Fruit fly (Drosophila melanogaster) whole organism, embryonic: ENCODE measurements around the gene Nagk.
A peak's percentile ranks its signal among the peaks of the same experiment; 100 is the strongest.

Source experiments
- CG10321 ChIP-seq: fragments of 200-800 bp; sonication (Bioruptor generic); IDR thresholded peaks from 2 replicates; pipeline ENCODE4 v1.3.6; 2022; ENCODE audit warnings: missing biosample characterization, missing genetic modification characterization
- CG10543 ChIP-seq: fragments of 200-800 bp; sonication (Bioruptor generic); optimal IDR thresholded peaks from 3 replicates; lab custom pipeline; 2017; ENCODE audit warnings: missing biosample characterization, mild to moderate bottlenecking, missing genetic modification characterization, moderate library complexity
- CG11560 ChIP-seq: fragments of 200-800 bp; sonication (Bioruptor generic); IDR thresholded peaks from 3 replicates; pipeline ENCODE4 v1.3.6; 2022; ENCODE audit warnings: missing biosample characterization, missing genetic modification characterization
- CG12391 ChIP-seq: fragments of 200-800 bp; sonication (Bioruptor generic); optimal IDR thresholded peaks from 3 replicates; lab custom pipeline; 2018; ENCODE audit warnings: missing biosample characterization, mild to moderate bottlenecking, missing genetic modification characterization, moderate library complexity
- CG13287 ChIP-seq: fragments of 200-800 bp; sonication (Bioruptor generic); IDR thresholded peaks from 2 replicates; pipeline ENCODE4 v1.3.6; 2022; ENCODE audit warnings: missing biosample characterization, missing genetic modification characterization; ENCODE audit not compliant: partially characterized antibody
- CG15514 ChIP-seq: fragments of 200-800 bp; sonication (Bioruptor generic); optimal IDR thresholded peaks from 3 replicates; lab custom pipeline; 2017; ENCODE audit warnings: missing biosample characterization, missing genetic modification characterization, mild to moderate bottlenecking, moderate library complexity, missing genetic modification reagents
- CG16813 ChIP-seq: fragments of 200-800 bp; sonication (Bioruptor generic); IDR thresholded peaks from 3 replicates; pipeline ENCODE4 v1.3.6; 2022; ENCODE audit warnings: missing biosample characterization, missing genetic modification characterization; ENCODE audit not compliant: partially characterized antibody
- CG17361 ChIP-seq: fragments of 200-800 bp; sonication (Bioruptor generic); IDR thresholded peaks from 3 replicates; pipeline ENCODE4 v1.3.6; 2022; ENCODE audit warnings: missing biosample characterization, missing genetic modification characterization
- CG17568 ChIP-seq: fragments of 200-800 bp; sonication (Bioruptor generic); optimal IDR thresholded peaks from 2 replicates; lab custom pipeline; 2018; ENCODE audit warnings: missing biosample characterization, mild to moderate bottlenecking, missing genetic modification characterization, moderate library complexity
- CG3065 ChIP-seq: fragments of 200-800 bp; sonication (Bioruptor generic); optimal IDR thresholded peaks from 2 replicates; lab custom pipeline; 2016; ENCODE audit warnings: missing biosample characterization, missing genetic modification characterization
- CG32532 ChIP-seq: fragments of 200-800 bp; sonication (Bioruptor generic); IDR thresholded peaks from 2 replicates; pipeline ENCODE4 v1.3.6; 2022; ENCODE audit warnings: missing biosample characterization, missing genetic modification characterization
- CG34376 ChIP-seq: fragments of 200-800 bp; sonication (Bioruptor generic); optimal IDR thresholded peaks from 2 replicates; lab custom pipeline; 2018; ENCODE audit warnings: missing biosample characterization, mild to moderate bottlenecking, missing genetic modification characterization
- CG42726 ChIP-seq: fragments of 200-800 bp; sonication (Bioruptor generic); IDR thresholded peaks from 2 replicates; pipeline ENCODE4 v1.3.6; 2022; ENCODE audit warnings: missing biosample characterization, missing genetic modification characterization; ENCODE audit not compliant: partially characterized antibody
- CG4854 ChIP-seq: fragments of 200-800 bp; sonication (Bioruptor generic); optimal IDR thresholded peaks from 2 replicates; lab custom pipeline; 2016; ENCODE audit warnings: missing biosample characterization, missing genetic modification characterization, inconsistent platforms
- CG7556 ChIP-seq: fragments of 200-800 bp; sonication (Bioruptor generic); optimal IDR thresholded peaks from 2 replicates; lab custom pipeline; 2017; ENCODE audit warnings: missing biosample characterization, mild to moderate bottlenecking, missing genetic modification characterization
- CG7786 ChIP-seq: fragments of 200-800 bp; sonication (Bioruptor generic); optimal IDR thresholded peaks from 2 replicates; lab custom pipeline; 2016; ENCODE audit warnings: missing biosample characterization, missing genetic modification characterization
- CG7963 ChIP-seq: fragments of 200-800 bp; sonication (Bioruptor generic); IDR thresholded peaks from 3 replicates; pipeline ENCODE4 v1.3.6; 2022; ENCODE audit warnings: missing biosample characterization, missing genetic modification characterization; ENCODE audit not compliant: partially characterized antibody
- CG9727 ChIP-seq: fragments of 200-800 bp; sonication (Bioruptor generic); optimal IDR thresholded peaks from 3 replicates; lab custom pipeline; 2017; ENCODE audit warnings: missing biosample characterization, mild to moderate bottlenecking, missing genetic modification characterization
- D19B ChIP-seq: fragments of 200-800 bp; sonication (Bioruptor generic); optimal IDR thresholded peaks from 2 replicates; lab custom pipeline; 2017; ENCODE audit warnings: missing biosample characterization, mild to moderate bottlenecking, missing genetic modification characterization
- Dbx ChIP-seq: fragments of 200-800 bp; sonication (Bioruptor generic); IDR thresholded peaks from 3 replicates; pipeline ENCODE4 v1.3.6; 2022; ENCODE audit warnings: missing biosample characterization, missing genetic modification characterization
- Fer1 ChIP-seq: fragments of 200-800 bp; sonication (Bioruptor generic); optimal IDR thresholded peaks from 2 replicates; lab custom pipeline; 2017; ENCODE audit warnings: missing biosample characterization, mild to moderate bottlenecking, missing genetic modification characterization
- GATAe ChIP-seq: fragments of 200-800 bp; sonication (Bioruptor generic); conservative IDR thresholded peaks from 2 replicates; pipeline ENCODE4 v1.3.6; 2022; ENCODE audit warnings: missing biosample characterization, missing genetic modification characterization
- H15 ChIP-seq: fragments of 200-800 bp; sonication (Bioruptor generic); IDR thresholded peaks from 3 replicates; pipeline ENCODE4 v1.3.6; 2022; ENCODE audit warnings: missing biosample characterization, missing genetic modification characterization
- Hr39 ChIP-seq: fragments of >200 bp; optimal IDR thresholded peaks from 2 replicates; lab custom pipeline; 2017
- Mad ChIP-seq: fragments of 200-800 bp; sonication (Bioruptor generic); optimal IDR thresholded peaks from 2 replicates; lab custom pipeline; 2016; ENCODE audit warnings: missing biosample characterization, missing genetic modification characterization
- Med ChIP-seq: fragments of 200-800 bp; sonication (Bioruptor generic); peaks from one replicate; lab custom pipeline; 2016; ENCODE audit warnings: missing biosample characterization, missing genetic modification characterization, mild to moderate bottlenecking, inconsistent platforms, moderate library complexity
- Poxn ChIP-seq: fragments of 200-800 bp; sonication (Bioruptor generic); IDR thresholded peaks from 2 replicates; pipeline ENCODE4 v1.3.6; 2022; ENCODE audit warnings: missing biosample characterization, missing genetic modification characterization
- Sry-β ChIP-seq: fragments of 200-800 bp; sonication (Bioruptor generic); optimal IDR thresholded peaks from 2 replicates; lab custom pipeline; 2018; ENCODE audit warnings: missing biosample characterization, mild to moderate bottlenecking, missing genetic modification characterization, moderate library complexity
- Sry-δ ChIP-seq: fragments of 200-800 bp; sonication (Bioruptor generic); optimal IDR thresholded peaks from 2 replicates; lab custom pipeline; 2016; ENCODE audit warnings: missing biosample characterization, missing genetic modification characterization
- caup ChIP-seq: fragments of 200-800 bp; sonication (Bioruptor generic); optimal IDR thresholded peaks from 3 replicates; lab custom pipeline; 2017; ENCODE audit warnings: missing biosample characterization, mild to moderate bottlenecking, missing genetic modification characterization, moderate library complexity; ENCODE audit not compliant: severe bottlenecking
- chinmo ChIP-seq: fragments of 200-800 bp; sonication (Bioruptor generic); IDR thresholded peaks from 4 replicates; pipeline ENCODE4 v1.3.6; 2022; ENCODE audit warnings: missing biosample characterization, missing genetic modification characterization; ENCODE audit not compliant: partially characterized antibody
- cwo ChIP-seq: fragments of 200-800 bp; sonication (Bioruptor generic); optimal IDR thresholded peaks from 3 replicates; lab custom pipeline; 2017; ENCODE audit warnings: missing biosample characterization, missing genetic modification characterization, mild to moderate bottlenecking, moderate library complexity, missing genetic modification reagents
- dmrt11E ChIP-seq: fragments of 200-800 bp; sonication (Bioruptor generic); optimal IDR thresholded peaks from 3 replicates; lab custom pipeline; 2018; ENCODE audit warnings: missing biosample characterization, mild to moderate bottlenecking, missing genetic modification characterization, moderate library complexity
- dysf ChIP-seq: fragments of 200-800 bp; sonication (Bioruptor generic); IDR thresholded peaks from 3 replicates; pipeline ENCODE4 v1.3.6; 2022; ENCODE audit warnings: missing biosample characterization, missing genetic modification characterization
- eve ChIP-seq, 2 experiments: fragments of >200 bp; optimal IDR thresholded peaks; 2 replicates each; lab custom pipeline; 2017; ENCODE audit warnings: missing biosample characterization in 2 of 2, missing genetic modification characterization in 2 of 2
- exex ChIP-seq: fragments of 200-800 bp; sonication (Bioruptor generic); optimal IDR thresholded peaks from 4 replicates; lab custom pipeline; 2018; ENCODE audit warnings: missing biosample characterization, mild to moderate bottlenecking, missing genetic modification characterization, moderate library complexity
- eyg ChIP-seq: fragments of 200-800 bp; sonication (Bioruptor generic); optimal IDR thresholded peaks from 3 replicates; lab custom pipeline; 2016; ENCODE audit warnings: missing biosample characterization, missing genetic modification characterization
- fd64A ChIP-seq: fragments of 200-800 bp; sonication (Bioruptor generic); optimal IDR thresholded peaks from 3 replicates; lab custom pipeline; 2018; ENCODE audit warnings: missing biosample characterization, mild to moderate bottlenecking, missing genetic modification characterization
- ftz-f1 ChIP-seq: fragments of 200-800 bp; sonication (Bioruptor generic); optimal IDR thresholded peaks from 2 replicates; lab custom pipeline; 2016; ENCODE audit warnings: missing biosample characterization, missing genetic modification characterization
- fu2 ChIP-seq: fragments of 200-800 bp; sonication (Bioruptor generic); optimal IDR thresholded peaks from 2 replicates; lab custom pipeline; 2016; ENCODE audit warnings: missing biosample characterization, missing genetic modification characterization
- grn ChIP-seq: fragments of 200-800 bp; sonication (Bioruptor generic); optimal IDR thresholded peaks from 3 replicates; lab custom pipeline; 2017; ENCODE audit warnings: missing biosample characterization, missing genetic modification characterization
- lab ChIP-seq: fragments of 200-800 bp; sonication (Bioruptor generic); optimal IDR thresholded peaks from 3 replicates; lab custom pipeline; 2017; ENCODE audit warnings: missing biosample characterization, missing genetic modification characterization, mild to moderate bottlenecking, moderate library complexity, missing genetic modification reagents
- mirr ChIP-seq: fragments of 200-800 bp; sonication (Bioruptor generic); optimal IDR thresholded peaks from 3 replicates; lab custom pipeline; 2018; ENCODE audit warnings: missing biosample characterization, mild to moderate bottlenecking, missing genetic modification characterization
- onecut ChIP-seq: fragments of 200-800 bp; sonication (Bioruptor generic); IDR thresholded peaks from 2 replicates; pipeline ENCODE4 v1.3.6; 2022; ENCODE audit warnings: missing biosample characterization, missing genetic modification characterization
- sens ChIP-seq: fragments of 200-800 bp; sonication (Bioruptor generic); peaks from one replicate; lab custom pipeline; 2016; ENCODE audit warnings: missing biosample characterization, missing genetic modification characterization
- sug ChIP-seq: fragments of 200-800 bp; optimal IDR thresholded peaks from 2 replicates; lab custom pipeline; 2019; ENCODE audit warnings: missing biosample characterization, mild to moderate bottlenecking, missing genetic modification characterization, moderate library complexity
- wdn ChIP-seq: fragments of 200-800 bp; sonication (Bioruptor generic); IDR thresholded peaks from 2 replicates; pipeline ENCODE4 v1.3.6; 2022; ENCODE audit warnings: missing biosample characterization, missing genetic modification characterization
- z ChIP-seq: fragments of 200-800 bp; sonication (Bioruptor generic); IDR thresholded peaks from 3 replicates; pipeline ENCODE4 v1.3.6; 2022; ENCODE audit warnings: missing biosample characterization, missing genetic modification characterization
- zfh1 ChIP-seq: fragments of 200-800 bp; sonication (Bioruptor generic); IDR thresholded peaks from 3 replicates; pipeline ENCODE4 v1.3.6; 2022; ENCODE audit warnings: missing biosample characterization, missing genetic modification characterization

The Nagk gene

dm6 chr3R:15305246-15305645, 37.8 kb downstream of the Nagk start (continued):
- 0 out of 3 replicates have a peak, but pooled peaks have one; percentile 6 for TF ChIP-seq Dbx (GFP tag; lab: Robert Waterston, UW)
- no peak for TF ChIP-seq dmrt11E (tag; lab: Kevin White, UChicago)
- no peak for TF ChIP-seq Mad (GFP tag; lab: Kevin White, UChicago)
- TF ChIP-seq CG16813: 0 out of 3 replicates have a peak, but pooled peaks have one; percentile 24
- no peak for TF ChIP-seq H15 (GFP tag; lab: Robert Waterston, UW)
- peak; percentile 56 for TF ChIP-seq ftz-f1 (GFP tag; lab: Kevin White, UChicago)
- no peak for TF ChIP-seq CG7556 (GFP tag; lab: Kevin White, UChicago)
- TF ChIP-seq Sry-δ (GFP tag; lab: Kevin White, UChicago): no peak
- TF ChIP-seq sens (GFP tag; lab: Kevin White, UChicago): peak; percentile 22
- peak; percentile 16 for TF ChIP-seq Hr39
- no peak for TF ChIP-seq caup (GFP tag; lab: Kevin White, UChicago)
- no peak for TF ChIP-seq fu2 (GFP tag; lab: Kevin White, UChicago)
- peak; percentile 23; the same call in 1 of the 2 replicates for TF ChIP-seq CG42726 (GFP tag; lab: Robert Waterston, UW)
- TF ChIP-seq CG7786 (GFP tag; lab: Kevin White, UChicago): no peak
- TF ChIP-seq CG10543 (GFP tag; lab: Kevin White, UChicago): peak; percentile 6
- TF ChIP-seq CG3065 (GFP tag; lab: Kevin White, UChicago): no peak
- no peak for TF ChIP-seq eyg (GFP tag; lab: Kevin White, UChicago)
- TF ChIP-seq CG9727 (GFP tag; lab: Kevin White, UChicago): no peak
- TF ChIP-seq CG12391 (tag; lab: Kevin White, UChicago): no peak
- 0 out of 3 replicates have a peak, but pooled peaks have one; percentile 35 for TF ChIP-seq CG11560 (tag; lab: Robert Waterston, UW)
- TF ChIP-seq CG17568 (GFP tag; lab: Kevin White, UChicago): no peak
- TF ChIP-seq fd64A (GFP tag; lab: Kevin White, UChicago): no peak
- no peak for TF ChIP-seq zfh1
- TF ChIP-seq CG32532: no peak
- TF ChIP-seq dysf (GFP tag; lab: Robert Waterston, UW): 0 out of 3 replicates have a peak, but pooled peaks have one; percentile 9
- TF ChIP-seq Poxn (GFP tag; lab: Robert Waterston, UW): no peak
- TF ChIP-seq CG17361 (GFP tag; lab: Robert Waterston, UW): no peak

DNA sequence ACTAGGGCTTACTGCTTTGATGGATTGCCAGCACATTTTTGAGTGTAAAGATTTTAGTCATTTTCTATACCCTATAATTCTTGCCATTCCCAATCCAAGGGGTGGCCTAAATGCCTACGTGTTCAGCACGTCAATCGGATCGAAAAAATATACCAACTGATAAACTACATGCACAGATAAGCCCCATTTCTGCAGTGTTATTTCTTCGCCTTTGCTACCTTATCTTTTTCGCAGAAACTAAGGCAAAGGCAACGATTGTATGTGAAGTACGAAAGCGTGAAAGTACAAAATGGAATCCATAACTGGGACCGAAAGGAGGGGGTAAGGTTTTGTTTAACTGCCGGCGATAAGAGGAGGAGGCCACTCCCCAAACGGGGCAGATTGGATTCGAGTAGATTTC, 45.2 kb downstream of the Nagk start:
- TF ChIP-seq GATAe (GFP tag; lab: Robert Waterston, UW): peak; percentile 42; the same call in 1 of the 2 replicates
- peak; percentile 13 for TF ChIP-seq Fer1 (GFP tag; lab: Kevin White, UChicago)
- peak; percentile 87; the same call in 3 of the 4 replicates for TF ChIP-seq chinmo (GFP tag; lab: Robert Waterston, UW)
- TF ChIP-seq sug: peak; percentile 70
- TF ChIP-seq D19B: peak; percentile 17
- TF ChIP-seq onecut (GFP tag; lab: Robert Waterston, UW): no peak
- peak; percentile 44 for TF ChIP-seq CG34376 (GFP tag; lab: Kevin White, UChicago)
- TF ChIP-seq CG7963 (GFP tag; lab: Robert Waterston, UW): no peak
- TF ChIP-seq wdn (GFP tag; lab: Robert Waterston, UW): 0 out of 2 replicates have a peak, but pooled peaks have one; percentile 8
- peak in 1 of 2 experiments; percentile 2 for TF ChIP-seq eve (GFP tag; optimal IDR thresholded peaks at IDR 0.05; lab: Kevin White, UChicago)
- TF ChIP-seq zfh1: no peak
- TF ChIP-seq cwo: peak; percentile 12
- TF ChIP-seq CG15514 (GFP tag; lab: Kevin White, UChicago): no peak
- no peak for TF ChIP-seq z (GFP tag; lab: Robert Waterston, UW)
- TF ChIP-seq mirr: peak; percentile 15
- TF ChIP-seq lab (GFP tag; lab: Kevin White, UChicago): peak; percentile 46
- peak; percentile 64 for TF ChIP-seq Med
- TF ChIP-seq exex: peak; percentile 67
- TF ChIP-seq CG10321: no peak
- no peak for TF ChIP-seq Sry-β (GFP tag; lab: Kevin White, UChicago)
- 0 out of 2 replicates have a peak, but pooled peaks have one; percentile 14 for TF ChIP-seq CG13287 (GFP tag; lab: Robert Waterston, UW)
- TF ChIP-seq grn (GFP tag; lab: Kevin White, UChicago): peak; percentile 27
- TF ChIP-seq CG4854 (GFP tag; lab: Kevin White, UChicago): no peak
- peak; percentile 5; the same call in 1 of the 2 replicates for TF ChIP-seq CG32532
